Worm (Caenorhabditis elegans): ENCODE data around the gene scl-15.
"Not testable (repeated sequence)": the region's sequence is repeated elsewhere in the genome, so short reads cannot be mapped to it uniquely, and the experiment has no call there.

DNA sequence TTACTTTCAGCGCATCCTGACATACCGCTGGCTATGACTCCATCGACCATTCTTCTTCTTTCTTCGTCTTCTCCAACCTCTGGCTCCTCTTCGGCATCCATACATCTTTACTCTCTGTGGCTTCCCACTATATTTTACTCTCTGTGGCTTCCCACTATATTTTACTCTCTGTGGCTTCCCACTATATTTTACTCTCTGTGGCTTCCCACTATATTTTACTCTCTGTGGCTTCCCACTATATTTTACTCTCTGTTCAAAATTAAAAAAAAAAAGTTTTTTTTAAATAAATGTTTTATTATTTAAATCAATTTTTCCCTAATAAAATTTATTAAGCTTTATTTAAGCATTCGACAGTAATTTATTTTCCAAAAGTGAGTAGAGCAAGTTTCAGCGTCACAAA is 6.1 kb upstream of the scl-15 start, which contains the start of gene F39E9.14:
- not testable (repeated sequence) for TF ChIP-seq med-1 (GFP tag; optimal IDR thresholded peaks at IDR 0.05; ENCODE audit: insufficient read depth); klf-2 (GFP tag; conservative IDR thresholded peaks at IDR 0.05); cog-1 (tag; optimal IDR thresholded peaks at IDR 0.05); tab-1 (GFP tag; IDR thresholded peaks at IDR 0.05); T22C8.4 (GFP tag; IDR thresholded peaks at IDR 0.05); flt-1 (GFP tag; IDR thresholded peaks at IDR 0.05)

Measured in whole organism, midembryonic.